Worm (Caenorhabditis elegans): Measurements from ENCODE around the gene ippk-1.
A peak's percentile ranks its signal among the peaks of the same experiment; 100 is the strongest.

ippk-1 gene

ce11 chrII:12052136-12052535, 9.4 kb downstream of the ippk-1 start (continued):
- TF ChIP-seq egl-27 (tag; optimal IDR thresholded peaks at IDR 0.05) = no peak
- peak; percentile 84 for TF ChIP-seq dmd-6 (GFP tag; IDR thresholded peaks at IDR 0.05)
- no peak for TF ChIP-seq php-3 (GFP tag; IDR thresholded peaks at IDR 0.05)
- no peak for TF ChIP-seq zfp-3 (GFP tag; conservative IDR thresholded peaks at IDR 0.05)
- TF ChIP-seq ceh-32 (tag; optimal IDR thresholded peaks at IDR 0.05; ENCODE audit: poor library complexity) = no peak
- TF ChIP-seq ztf-7 (tag; optimal IDR thresholded peaks at IDR 0.05) = no peak
- TF ChIP-seq ceh-44 (GFP tag; IDR thresholded peaks at IDR 0.05) = no peak
- TF ChIP-seq nhr-48 (tag; optimal IDR thresholded peaks at IDR 0.05) = no peak
- no peak for TF ChIP-seq fkh-10 (GFP tag; optimal IDR thresholded peaks at IDR 0.05)
- TF ChIP-seq zag-1 (tag; optimal IDR thresholded peaks at IDR 0.05) = no peak
- peak; percentile 41; the same call in 1 of the 2 replicates for TF ChIP-seq tra-1 (GFP tag; IDR thresholded peaks at IDR 0.05)
- peak; percentile 33 for TF ChIP-seq nhr-77 (tag; optimal IDR thresholded peaks at IDR 0.05)
- no peak for TF ChIP-seq ceh-82 (tag; optimal IDR thresholded peaks at IDR 0.05)
- no peak for TF ChIP-seq F49E8.2 (tag; optimal IDR thresholded peaks at IDR 0.05; ENCODE audit: borderline replicate concordance)
- TF ChIP-seq mdl-1 (tag; optimal IDR thresholded peaks at IDR 0.05) = no peak
- no peak for TF ChIP-seq nhr-42 (GFP tag; IDR thresholded peaks at IDR 0.05)
- TF ChIP-seq ceh-28 (tag; optimal IDR thresholded peaks at IDR 0.05) = no peak
- no peak for TF ChIP-seq nhr-102 (tag; optimal IDR thresholded peaks at IDR 0.05)
- TF ChIP-seq ZK337.2 (GFP tag; IDR thresholded peaks at IDR 0.05) = no peak
- no peak for TF ChIP-seq fos-1 (tag; optimal IDR thresholded peaks at IDR 0.05)
- TF ChIP-seq lsy-2 (tag; optimal IDR thresholded peaks at IDR 0.05) = peak in 1 of 2 experiments; percentile 25
- no peak for TF ChIP-seq lin-1 (GFP tag; IDR thresholded peaks at IDR 0.05)
- TF ChIP-seq attf-4 (tag; optimal IDR thresholded peaks at IDR 0.05) = no peak
- TF ChIP-seq cey-2 (tag; optimal IDR thresholded peaks at IDR 0.05; ENCODE audit: borderline replicate concordance, insufficient read depth) = no peak
- no peak for TF ChIP-seq aly-2 (tag; optimal IDR thresholded peaks at IDR 0.05)
- TF ChIP-seq nhr-6 (tag; optimal IDR thresholded peaks at IDR 0.05) = no peak
- TF ChIP-seq hlh-11 (tag; optimal IDR thresholded peaks at IDR 0.05) = peak; percentile 44
- TF ChIP-seq egl-43 (GFP tag; IDR thresholded peaks at IDR 0.05) = no peak

ce11 chrII:12052924-12053323, 10.2 kb downstream of the ippk-1 start:
- TF ChIP-seq mes-2 (tag; optimal IDR thresholded peaks at IDR 0.05; ENCODE audit: poor library complexity, severe bottlenecking) = no peak
- TF ChIP-seq ceh-28 (tag; optimal IDR thresholded peaks at IDR 0.05) = no peak
- TF ChIP-seq tra-1 (GFP tag; IDR thresholded peaks at IDR 0.05) = no peak
- TF ChIP-seq skn-1 (tag; optimal IDR thresholded peaks at IDR 0.05) = no peak
- TF ChIP-seq F37D6.2 (tag; optimal IDR thresholded peaks at IDR 0.05) = no peak
- TF ChIP-seq zfp-3 (GFP tag; conservative IDR thresholded peaks at IDR 0.05) = 0 out of 2 replicates have a peak, but pooled peaks have one; percentile 41
- no peak for TF ChIP-seq lin-1 (GFP tag; IDR thresholded peaks at IDR 0.05)
- no peak for TF ChIP-seq mxl-2 (GFP tag; conservative IDR thresholded peaks at IDR 0.05)
- no peak for TF ChIP-seq fos-1 (tag; optimal IDR thresholded peaks at IDR 0.05)
- no peak for TF ChIP-seq daf-19 (GFP tag; conservative IDR thresholded peaks at IDR 0.05)
- no peak for TF ChIP-seq F26F4.8 (GFP tag; conservative IDR thresholded peaks at IDR 0.05)
- peak in 1 of 2 experiments; percentile 15 for TF ChIP-seq lsy-2 (tag; optimal IDR thresholded peaks at IDR 0.05)
- no peak for TF ChIP-seq zfp-2 (tag; optimal IDR thresholded peaks at IDR 0.05)
- no peak for TF ChIP-seq Y105C5A.15 (GFP tag; IDR thresholded peaks at IDR 0.05)
- no peak for TF ChIP-seq rbr-2 (tag; optimal IDR thresholded peaks at IDR 0.05)
- TF ChIP-seq lim-7 (GFP tag; IDR thresholded peaks at IDR 0.05) = no peak
- no peak for TF ChIP-seq Y75B8A.6 (GFP tag; IDR thresholded peaks at IDR 0.05)
- TF ChIP-seq aha-1 (tag) = peak; percentile 61
- no peak for TF ChIP-seq pqm-1 (tag; optimal IDR thresholded peaks at IDR 0.05)
- no peak for TF ChIP-seq unc-62 (GFP tag; optimal IDR thresholded peaks at IDR 0.05 in 1 of 2)
- no peak for TF ChIP-seq unc-62 (tag; optimal IDR thresholded peaks at IDR 0.05)
- no peak for TF ChIP-seq zip-11 (GFP tag; IDR thresholded peaks at IDR 0.05)
- no peak for TF ChIP-seq php-3 (GFP tag; IDR thresholded peaks at IDR 0.05)
- no peak for TF ChIP-seq F10B5.3 (tag; optimal IDR thresholded peaks at IDR 0.05)
- no peak for TF ChIP-seq dmd-9 (GFP tag; IDR thresholded peaks at IDR 0.05)
- peak; percentile 83 for TF ChIP-seq hlh-30 (tag; optimal IDR thresholded peaks at IDR 0.05; ENCODE audit: insufficient read depth)
- no peak for TF ChIP-seq ces-1 (GFP tag; optimal IDR thresholded peaks at IDR 0.05)
- no peak for TF ChIP-seq lin-39 (tag; optimal IDR thresholded peaks at IDR 0.05)
- TF ChIP-seq ztf-7 (tag; optimal IDR thresholded peaks at IDR 0.05) = no peak
- peak; percentile 44; the same call in 1 of the 2 replicates for TF ChIP-seq mdt-29 (GFP tag; IDR thresholded peaks at IDR 0.05)
- peak; percentile 39 for TF ChIP-seq nhr-28 (tag; optimal IDR thresholded peaks at IDR 0.05)
- TF ChIP-seq F44E2.7 (GFP tag; IDR thresholded peaks at IDR 0.05) = no peak

Data from whole organism, L4 larva.